Worm (Caenorhabditis elegans) whole organism, young adult: Measurements from ENCODE around the gene fbxb-20.
"Not testable (repeated sequence)": the region's sequence is repeated elsewhere in the genome, so short reads cannot be mapped to it uniquely, and the experiment has no call there.

Source experiments
- C06A6.2 ChIP-seq: fragments of 200-800 bp; sonication (Bioruptor generic); conservative IDR thresholded peaks from 2 replicates; pipeline ENCODE4 v1.3.6; 2022; ENCODE audit warnings: missing genetic modification characterization, missing compliant biosample characterization
- F23B12.7 ChIP-seq: sonication (generic microtip); optimal IDR thresholded peaks from 2 replicates; lab custom pipeline; 2017; ENCODE audit warnings: missing genetic modification characterization, mild to moderate bottlenecking, missing compliant biosample characterization, antibody characterized with exemption, moderate library complexity; ENCODE audit not compliant: insufficient read depth
- ama-1 ChIP-seq, 3 experiments: fragments of 150-350 bp in 1 of 3; sonication (generic microtip) in 2 of 3; optimal IDR thresholded peaks; 2 replicates each; lab custom pipeline; 2014 to 2018; ENCODE audit warnings: missing biosample characterization in 2 of 3, missing genetic modification characterization in 2 of 3, missing genetic modification reagents in 2 of 3
- aptf-2 ChIP-seq: fragments of 200-800 bp; sonication (Bioruptor generic); conservative IDR thresholded peaks from 2 replicates; pipeline ENCODE4 v1.3.6; 2022; ENCODE audit warnings: missing genetic modification reagents, missing genetic modification characterization, missing compliant biosample characterization
- atf-7 ChIP-seq: sonication (generic microtip); optimal IDR thresholded peaks from 2 replicates; lab custom pipeline; 2017; ENCODE audit warnings: mild to moderate bottlenecking, missing genetic modification characterization, missing compliant biosample characterization
- bed-1 ChIP-seq: fragments of 200-800 bp; sonication (Bioruptor generic); IDR thresholded peaks from 2 replicates; pipeline ENCODE4 v1.3.6; 2022; ENCODE audit warnings: missing genetic modification reagents, missing genetic modification characterization, missing compliant biosample characterization
- bed-2 ChIP-seq: fragments of 200-800 bp; sonication (Bioruptor generic); IDR thresholded peaks from 2 replicates; pipeline ENCODE4 v1.3.6; 2022; ENCODE audit warnings: missing genetic modification reagents, missing genetic modification characterization, missing compliant biosample characterization
- chd-7 ChIP-seq: sonication (generic microtip); optimal IDR thresholded peaks from 2 replicates; lab custom pipeline; 2016; ENCODE audit warnings: mild to moderate bottlenecking, missing genetic modification characterization, moderate library complexity, missing compliant biosample characterization
- dox-1 ChIP-seq: fragments of 200-800 bp; sonication (Bioruptor generic); IDR thresholded peaks from 2 replicates; pipeline ENCODE4 v1.3.6; 2022; ENCODE audit warnings: missing genetic modification reagents, missing genetic modification characterization, missing compliant biosample characterization
- egl-18 ChIP-seq: fragments of 200-800 bp; sonication (Bioruptor generic); IDR thresholded peaks from 2 replicates; pipeline ENCODE4 v1.3.6; 2022; ENCODE audit warnings: missing genetic modification reagents, missing genetic modification characterization, missing compliant biosample characterization
- egrh-3 ChIP-seq: fragments of 200-800 bp; sonication (Bioruptor generic); IDR thresholded peaks from 2 replicates; pipeline ENCODE4 v1.3.6; 2022; ENCODE audit warnings: missing genetic modification reagents, missing genetic modification characterization, missing compliant biosample characterization
- hlh-12 ChIP-seq: sonication (generic microtip); optimal IDR thresholded peaks from 2 replicates; lab custom pipeline; 2016; ENCODE audit warnings: missing genetic modification characterization, missing compliant biosample characterization
- hlh-26 ChIP-seq: fragments of 200-800 bp; sonication (Bioruptor generic); conservative IDR thresholded peaks from 2 replicates; pipeline ENCODE4 v1.3.6; 2022; ENCODE audit warnings: missing genetic modification reagents, missing genetic modification characterization, missing compliant biosample characterization
- lin-26 ChIP-seq: fragments of 200-800 bp; sonication (Bioruptor generic); IDR thresholded peaks from 2 replicates; pipeline ENCODE4 v1.3.6; 2022; ENCODE audit warnings: missing genetic modification reagents, missing genetic modification characterization, missing compliant biosample characterization
- lin-40 ChIP-seq: sonication (generic microtip); optimal IDR thresholded peaks from 2 replicates; lab custom pipeline; 2016; ENCODE audit warnings: missing genetic modification characterization, mild to moderate bottlenecking, missing compliant biosample characterization, missing genotype, missing genetic modification reagents
- madf-6 ChIP-seq: fragments of 200-800 bp; sonication (Bioruptor generic); IDR thresholded peaks from 2 replicates; pipeline ENCODE4 v1.3.6; 2022; ENCODE audit warnings: missing genetic modification reagents, missing genetic modification characterization, missing compliant biosample characterization
- nfya-2 ChIP-seq: fragments of 200-800 bp; sonication (Bioruptor generic); IDR thresholded peaks from 2 replicates; pipeline ENCODE4 v1.3.6; 2022; ENCODE audit warnings: missing genetic modification reagents, missing genetic modification characterization, missing compliant biosample characterization
- nhr-80 ChIP-seq: sonication (generic microtip); optimal IDR thresholded peaks from 2 replicates; lab custom pipeline; 2016; ENCODE audit warnings: missing genetic modification characterization, missing compliant biosample characterization
- nhr-90 ChIP-seq: sonication (generic microtip); optimal IDR thresholded peaks from 2 replicates; lab custom pipeline; 2016; ENCODE audit warnings: missing genotype, mild to moderate bottlenecking, missing genetic modification characterization, missing compliant biosample characterization
- rec-8 ChIP-seq, 2 experiments: sonication (generic microtip); optimal IDR thresholded peaks; 2 replicates each; lab custom pipeline; 2016; ENCODE audit warnings: mild to moderate bottlenecking in 2 of 2, missing genetic modification characterization in 2 of 2, missing genetic modification reagents in 2 of 2, missing genotype in 2 of 2, missing biosample characterization in 1 of 2, missing compliant biosample characterization in 1 of 2, moderate library complexity in 1 of 2
- repo-1 ChIP-seq: sonication (generic microtip); optimal IDR thresholded peaks from 2 replicates; lab custom pipeline; 2017; ENCODE audit warnings: mild to moderate bottlenecking, missing genetic modification characterization, missing compliant biosample characterization
- sea-2 ChIP-seq: fragments of 200-800 bp; sonication (Bioruptor generic); IDR thresholded peaks from 2 replicates; pipeline ENCODE4 v1.3.6; 2022; ENCODE audit warnings: missing genetic modification characterization, missing compliant biosample characterization
- snpc-3.4 ChIP-seq: sonication (generic microtip); optimal IDR thresholded peaks from 2 replicates; lab custom pipeline; 2017; ENCODE audit warnings: missing genetic modification characterization, mild to moderate bottlenecking, missing compliant biosample characterization, antibody characterized with exemption, moderate library complexity, missing genotype, missing genetic modification reagents
- sptf-2 ChIP-seq: fragments of 200-800 bp; sonication (Bioruptor generic); optimal IDR thresholded peaks from 2 replicates; lab custom pipeline; 2018; ENCODE audit warnings: mild to moderate bottlenecking, missing genetic modification characterization, missing compliant biosample characterization
- tbx-9 ChIP-seq: sonication (generic microtip); optimal IDR thresholded peaks from 2 replicates; lab custom pipeline; 2016; ENCODE audit warnings: borderline replicate concordance, missing genetic modification characterization, inconsistent platforms, missing compliant biosample characterization
- zfh-2 ChIP-seq: fragments of 200-800 bp; sonication (Bioruptor generic); conservative IDR thresholded peaks from 2 replicates; pipeline ENCODE4 v1.3.6; 2022; ENCODE audit warnings: missing genetic modification reagents, missing genetic modification characterization, missing compliant biosample characterization
- ztf-28 ChIP-seq: fragments of 200-800 bp; sonication (Bioruptor generic); IDR thresholded peaks from 2 replicates; pipeline ENCODE4 v1.3.6; 2022; ENCODE audit warnings: missing genetic modification reagents, missing genetic modification characterization, missing compliant biosample characterization

fbxb-20 gene

DNA sequence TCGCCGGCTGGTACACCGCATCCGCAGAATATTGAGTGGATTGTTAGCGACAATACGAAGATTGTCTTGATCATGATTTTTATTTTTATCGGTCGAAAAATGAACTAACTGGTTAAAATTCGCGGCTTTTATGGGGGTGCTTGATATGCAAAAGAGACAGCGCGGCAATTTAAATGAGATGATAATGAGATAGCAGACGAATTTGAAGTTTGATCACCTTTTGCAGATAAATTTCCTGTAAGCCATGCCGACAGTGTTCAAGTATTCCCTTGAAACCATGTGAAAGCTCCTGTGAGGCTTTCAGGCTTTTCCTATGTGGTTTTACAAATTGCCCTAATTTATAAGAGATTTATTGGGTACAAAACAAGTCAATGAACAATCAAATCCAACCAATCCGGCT lies 4.2 kb downstream of the fbxb-20 start, which contains the start of gene ZC204.17:
TSS of gene ZC204.17 (minus strand) at position 101 of the 400 bp plus-strand sequence.
- TF ChIP-seq dox-1 (no peak), lin-40 (no peak), hlh-26 (GFP tag; lab: Robert Waterston, UW) (no peak), repo-1 (tag; lab: Kevin White, UChicago) (no peak), C06A6.2 (GFP tag; lab: Robert Waterston, UW) (no peak), nhr-90 (tag; lab: Kevin White, UChicago) (no peak), bed-2 (GFP tag; lab: Robert Waterston, UW) (no peak), chd-7 (tag; lab: Kevin White, UChicago) (no peak), F23B12.7 (no peak)

- TF ChIP-seq nfya-2 (no peak), zfh-2 (GFP tag; lab: Robert Waterston, UW) (peak; percentile 84)
- TF ChIP-seq, all 124 proteins: peak for 1
Measured at ce11 chrII:1644777-1645348, 5.5 kb downstream of the fbxb-20 start, which contains the start of gene ZC204.6. ZC204.6 (minus strand) TSS chrII:1644827.

- TF ChIP-seq aptf-2 (GFP tag; lab: Robert Waterston, UW) (no peak), rec-8 (tag; optimal IDR thresholded peaks at IDR 0.05; lab: Kevin White, UChicago) (no peak), sptf-2 (GFP tag; lab: Kevin White, UChicago) (no peak), ztf-28 (GFP tag; lab: Robert Waterston, UW) (no peak), bed-1 (GFP tag; lab: Robert Waterston, UW) (no peak), egl-18 (GFP tag; lab: Robert Waterston, UW) (no peak)
Measured at ce11 chrII:1640496-1640895, 9.9 kb downstream of the fbxb-20 start, which contains the start of gene srh-72. srh-72 (minus strand) TSS chrII:1640596.

ce11 chrII:1636392-1636791 lies 14.0 kb downstream of the fbxb-20 start, which contains the start of gene srg-20:
srg-20 (plus strand) TSS chrII:1636692.
- not testable (repeated sequence) for TF ChIP-seq atf-7 (tag; lab: Kevin White, UChicago); snpc-3.4 (tag; lab: Kevin White, UChicago); madf-6 (GFP tag; lab: Robert Waterston, UW)
- TF ChIP-seq, all 124 proteins: peak for 0; not testable (repeated sequence) for 124

DNA sequence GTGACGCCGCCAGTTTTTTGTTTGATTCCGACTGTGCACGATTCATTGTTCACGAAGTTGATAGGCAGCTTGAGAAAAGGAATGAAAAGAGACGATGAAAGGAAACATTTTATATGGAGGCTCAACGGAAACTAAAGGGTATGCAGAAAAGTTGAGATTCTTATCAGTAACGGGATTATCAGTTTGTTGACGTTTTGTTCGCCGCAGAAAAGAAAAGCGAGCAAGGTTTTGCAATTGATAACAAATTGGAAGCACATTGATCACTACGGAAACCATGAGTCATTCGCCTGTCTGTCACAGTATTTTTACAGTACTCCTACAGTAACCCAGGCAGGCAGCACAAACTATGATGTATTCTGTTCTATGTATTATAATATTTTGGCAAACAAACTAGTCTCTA lies 14.4 kb downstream of the fbxb-20 start:
- TF ChIP-seq sea-2 (no peak), nhr-80 (tag; lab: Kevin White, UChicago) (peak; percentile 9)

- TF ChIP-seq bed-1 (GFP tag; lab: Robert Waterston, UW); tbx-9; egrh-3 (GFP tag; lab: Robert Waterston, UW): not testable (repeated sequence)
Measured at ce11 chrII:1633490-1633889, 16.9 kb downstream of the fbxb-20 start, which contains the start of gene C08E3.1. C08E3.1 (plus strand) TSS chrII:1633790.

DNA sequence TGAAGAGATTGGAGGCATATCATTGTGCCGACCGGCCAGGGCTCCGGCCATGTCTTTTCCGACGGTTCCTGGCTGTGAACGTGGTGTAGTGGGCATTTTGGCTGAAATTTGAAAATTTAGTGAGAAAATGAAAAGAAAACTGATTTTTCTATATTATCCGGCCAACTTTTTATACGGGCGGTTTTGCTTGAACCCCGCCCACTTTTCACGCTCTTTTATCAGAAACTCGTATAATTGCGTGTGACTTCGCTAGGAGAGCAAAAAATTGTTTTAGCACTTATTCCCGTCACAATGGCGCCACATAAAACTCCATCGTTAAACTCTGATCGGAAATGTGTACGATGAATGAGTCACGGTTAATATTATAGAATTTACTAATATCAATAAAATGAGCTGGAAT lies 18.2 kb downstream of the fbxb-20 start, which contains the start of gene C08E3.13:
TSS of gene C08E3.13 (minus strand) at position 101 of the 400 bp plus-strand sequence.
- TF ChIP-seq ama-1 (optimal IDR thresholded peaks at IDR 0.05; lab: Kevin White, UChicago); ama-1 (GFP tag; optimal IDR thresholded peaks at IDR 0.05; lab: Kevin White, UChicago); hlh-12 (tag; lab: Kevin White, UChicago); lin-26 (GFP tag; lab: Robert Waterston, UW): not testable (repeated sequence)
- TF ChIP-seq, all 124 proteins: peak for 0; not testable (repeated sequence) for 124
